Worm (Caenorhabditis elegans) whole organism, young adult: ENCODE data around the gene elc-2.

Experiments
- B0035.1 ChIP-seq: sonication (generic microtip); optimal IDR thresholded peaks from 2 replicates; lab custom pipeline; 2016; ENCODE audit warnings: missing genetic modification characterization, mild to moderate bottlenecking, missing compliant biosample characterization, missing genotype, missing genetic modification reagents
- B0261.1 ChIP-seq: sonication (generic microtip); optimal IDR thresholded peaks from 2 replicates; lab custom pipeline; 2016; ENCODE audit warnings: mild to moderate bottlenecking, missing genetic modification characterization, moderate library complexity, missing compliant biosample characterization
- B0336.3 ChIP-seq: fragments of 200-800 bp; sonication (Bioruptor generic); IDR thresholded peaks from 2 replicates; pipeline ENCODE4 v1.3.6; 2022; ENCODE audit warnings: missing genetic modification characterization, missing compliant biosample characterization
- F22D6.2 ChIP-seq: sonication (generic microtip); optimal IDR thresholded peaks from 2 replicates; lab custom pipeline; 2016; ENCODE audit warnings: mild to moderate bottlenecking, missing genetic modification characterization, missing compliant biosample characterization
- F23B12.7 ChIP-seq: sonication (generic microtip); optimal IDR thresholded peaks from 2 replicates; lab custom pipeline; 2017; ENCODE audit warnings: missing genetic modification characterization, mild to moderate bottlenecking, missing compliant biosample characterization, antibody characterized with exemption, moderate library complexity; ENCODE audit not compliant: insufficient read depth
- F55B11.4 ChIP-seq: sonication (generic microtip); optimal IDR thresholded peaks from 2 replicates; lab custom pipeline; 2016; ENCODE audit warnings: missing compliant biosample characterization, missing genetic modification characterization, borderline replicate concordance; ENCODE audit not compliant: insufficient read depth
- Y53G8AR.9 ChIP-seq: fragments of 200-800 bp; sonication (Bioruptor generic); conservative IDR thresholded peaks from 2 replicates; pipeline ENCODE4 v1.3.6; 2022; ENCODE audit warnings: missing genetic modification reagents, missing genetic modification characterization, missing compliant biosample characterization
- Y56A3A.18 ChIP-seq: fragments of 200-800 bp; sonication (Bioruptor generic); IDR thresholded peaks from 2 replicates; pipeline ENCODE4 v1.3.6; 2022; ENCODE audit warnings: missing genetic modification reagents, missing genetic modification characterization, missing compliant biosample characterization
- Y79H2A.3 ChIP-seq: fragments of 200-800 bp; sonication (Bioruptor generic); conservative IDR thresholded peaks from 2 replicates; pipeline ENCODE4 v1.3.6; 2022; ENCODE audit warnings: missing genetic modification reagents, missing genetic modification characterization, missing compliant biosample characterization
- aptf-3 ChIP-seq: fragments of 200-800 bp; sonication (Bioruptor generic); IDR thresholded peaks from 2 replicates; pipeline ENCODE4 v1.3.6; 2022; ENCODE audit warnings: missing genetic modification characterization, missing compliant biosample characterization
- atf-7 ChIP-seq: sonication (generic microtip); optimal IDR thresholded peaks from 2 replicates; lab custom pipeline; 2017; ENCODE audit warnings: mild to moderate bottlenecking, missing genetic modification characterization, missing compliant biosample characterization
- attf-3 ChIP-seq: fragments of 200-800 bp; sonication (Bioruptor generic); conservative IDR thresholded peaks from 2 replicates; pipeline ENCODE4 v1.3.6; 2022; ENCODE audit warnings: missing genetic modification reagents, missing genetic modification characterization, missing compliant biosample characterization
- cebp-1 ChIP-seq, 2 experiments: fragments of 200-800 bp in 1 of 2; sonication (Bioruptor generic) in 1 of 2; sonication (generic microtip) in 1 of 2; IDR thresholded peaks in 1 of 2; optimal IDR thresholded peaks in 1 of 2; 2 replicates each; pipeline versions ENCODE4 v1.3.6 to Lab custom; 2017 to 2022; ENCODE audit warnings: missing compliant biosample characterization in 2 of 2, missing genetic modification characterization in 2 of 2, mild to moderate bottlenecking in 1 of 2, missing genetic modification reagents in 1 of 2, moderate library complexity in 1 of 2
- cebp-2 ChIP-seq: fragments of 200-800 bp; sonication (Bioruptor generic); IDR thresholded peaks from 2 replicates; pipeline ENCODE4 v1.3.6; 2022; ENCODE audit warnings: missing genetic modification characterization, missing compliant biosample characterization
- ceh-27 ChIP-seq: fragments of 200-800 bp; sonication (Bioruptor generic); optimal IDR thresholded peaks from 2 replicates; lab custom pipeline; 2018; ENCODE audit warnings: mild to moderate bottlenecking, missing genetic modification characterization, moderate library complexity, missing compliant biosample characterization
- ceh-79 ChIP-seq: sonication (generic microtip); optimal IDR thresholded peaks from 2 replicates; lab custom pipeline; 2017; ENCODE audit warnings: mild to moderate bottlenecking, missing genetic modification characterization, missing compliant biosample characterization
- ceh-91 ChIP-seq: fragments of 200-800 bp; sonication (Bioruptor generic); IDR thresholded peaks from 2 replicates; pipeline ENCODE4 v1.3.6; 2022; ENCODE audit warnings: missing genetic modification reagents, missing genetic modification characterization, missing compliant biosample characterization
- chd-7 ChIP-seq: sonication (generic microtip); optimal IDR thresholded peaks from 2 replicates; lab custom pipeline; 2016; ENCODE audit warnings: mild to moderate bottlenecking, missing genetic modification characterization, moderate library complexity, missing compliant biosample characterization
- dpff-1 ChIP-seq: sonication (generic microtip); optimal IDR thresholded peaks from 2 replicates; lab custom pipeline; 2017; ENCODE audit warnings: mild to moderate bottlenecking, missing genetic modification characterization, missing compliant biosample characterization
- egl-44 ChIP-seq: fragments of 200-800 bp; sonication (Bioruptor generic); IDR thresholded peaks from 2 replicates; pipeline ENCODE4 v1.3.6; 2022; ENCODE audit warnings: missing genetic modification reagents, missing genetic modification characterization, missing compliant biosample characterization
- hlh-12 ChIP-seq: sonication (generic microtip); optimal IDR thresholded peaks from 2 replicates; lab custom pipeline; 2016; ENCODE audit warnings: missing genetic modification characterization, missing compliant biosample characterization
- hmg-1.2 ChIP-seq: fragments of 200-800 bp; sonication (Bioruptor generic); IDR thresholded peaks from 2 replicates; pipeline ENCODE4 v1.3.6; 2022; ENCODE audit warnings: missing genetic modification reagents, missing genetic modification characterization, missing compliant biosample characterization
- lin-40 ChIP-seq: sonication (generic microtip); optimal IDR thresholded peaks from 2 replicates; lab custom pipeline; 2016; ENCODE audit warnings: missing genetic modification characterization, mild to moderate bottlenecking, missing compliant biosample characterization, missing genotype, missing genetic modification reagents
- lir-1 ChIP-seq: fragments of 200-800 bp; sonication (Bioruptor generic); conservative IDR thresholded peaks from 2 replicates; pipeline ENCODE4 v1.3.6; 2022; ENCODE audit warnings: missing genetic modification reagents, missing genetic modification characterization, missing compliant biosample characterization
- madf-8 ChIP-seq: fragments of 200-800 bp; sonication (Bioruptor generic); conservative IDR thresholded peaks from 2 replicates; pipeline ENCODE4 v1.3.6; 2022; ENCODE audit warnings: missing genetic modification reagents, missing genetic modification characterization, missing compliant biosample characterization
- mcd-1 ChIP-seq: fragments of 200-800 bp; sonication (Bioruptor generic); IDR thresholded peaks from 2 replicates; pipeline ENCODE4 v1.3.6; 2022; ENCODE audit warnings: missing genetic modification reagents, missing genetic modification characterization, missing compliant biosample characterization
- rcor-1 ChIP-seq: fragments of 200-800 bp; sonication (Bioruptor generic); IDR thresholded peaks from 2 replicates; pipeline ENCODE4 v1.3.6; 2022; ENCODE audit warnings: missing genetic modification reagents, missing genetic modification characterization, missing compliant biosample characterization
- rpc-1 ChIP-seq, 2 experiments: fragments of 150-350 bp in 1 of 2; sonication (generic microtip) in 1 of 2; optimal IDR thresholded peaks; 2 replicates each; lab custom pipeline; 2014 to 2018; ENCODE audit warnings: missing biosample characterization in 1 of 2, missing genetic modification characterization in 1 of 2, missing genetic modification reagents in 1 of 2, missing genotype in 1 of 2
- sea-2 ChIP-seq: fragments of 200-800 bp; sonication (Bioruptor generic); IDR thresholded peaks from 2 replicates; pipeline ENCODE4 v1.3.6; 2022; ENCODE audit warnings: missing genetic modification characterization, missing compliant biosample characterization
- tbp1 ChIP-seq: fragments of 200-800 bp; sonication (Bioruptor generic); optimal IDR thresholded peaks from 2 replicates; lab custom pipeline; 2018; ENCODE audit warnings: mild to moderate bottlenecking, missing genetic modification characterization, missing compliant biosample characterization
- unc-62 ChIP-seq: fragments of 150-350 bp; optimal IDR thresholded peaks from 2 replicates; lab custom pipeline; 2014; ENCODE audit warnings: missing biosample characterization, missing genetic modification reagents, missing genetic modification characterization
- zfh-2 ChIP-seq: fragments of 200-800 bp; sonication (Bioruptor generic); conservative IDR thresholded peaks from 2 replicates; pipeline ENCODE4 v1.3.6; 2022; ENCODE audit warnings: missing genetic modification reagents, missing genetic modification characterization, missing compliant biosample characterization
- ztf-3 ChIP-seq: fragments of 200-800 bp; sonication (Bioruptor generic); optimal IDR thresholded peaks from 2 replicates; lab custom pipeline; 2018; ENCODE audit warnings: mild to moderate bottlenecking, missing genetic modification characterization, missing compliant biosample characterization

The elc-2 gene

ce11 chrX:1816106-1816505, 38.2 kb upstream of the elc-2 start, which contains the start of gene C14E2.7:
C14E2.7 (plus strand) TSS chrX:1816406.
- TF ChIP-seq ceh-91 (no peak), cebp-2 (no peak), F55B11.4 (no peak), ceh-79 (tag; lab: Kevin White, UChicago) (no peak)

- no peak for TF ChIP-seq dpff-1 (tag; lab: Kevin White, UChicago)
- TF ChIP-seq Y56A3A.18 (GFP tag; lab: Robert Waterston, UW) = no peak
Observed at ce11 chrX:1811436-1811835, 33.5 kb upstream of the elc-2 start, which contains the start of gene C14E2.3. C14E2.3 (minus strand) TSS chrX:1811536.

ce11 chrX:1800980-1801506, 23.2 kb upstream of the elc-2 start, which contains the start of gene C14E2.11:
C14E2.11 (plus strand) TSS chrX:1801456.
- TF ChIP-seq Y56A3A.18 (GFP tag; lab: Robert Waterston, UW) = no peak
- TF ChIP-seq attf-3 = no peak
- TF ChIP-seq B0336.3 = no peak
- TF ChIP-seq mcd-1 (GFP tag; lab: Robert Waterston, UW) = no peak
- TF ChIP-seq B0035.1 (tag; lab: Kevin White, UChicago) = no peak
- no peak for TF ChIP-seq sea-2 (GFP tag; lab: Robert Waterston, UW)
- TF ChIP-seq cebp-1 (GFP tag; IDR thresholded peaks at IDR 0.05; lab: Robert Waterston, UW) = no peak
- TF ChIP-seq cebp-1 (tag; optimal IDR thresholded peaks at IDR 0.05; lab: Kevin White, UChicago) = no peak
- no peak for TF ChIP-seq hlh-12 (tag; lab: Kevin White, UChicago)
- TF ChIP-seq aptf-3 = no peak
- TF ChIP-seq Y53G8AR.9 = no peak
- no peak for TF ChIP-seq Y79H2A.3 (GFP tag; lab: Robert Waterston, UW)
- no peak for TF ChIP-seq madf-8
- no peak for TF ChIP-seq ztf-3
- no peak for TF ChIP-seq F23B12.7
- no peak for TF ChIP-seq ceh-27 (GFP tag; lab: Kevin White, UChicago)
- TF ChIP-seq unc-62 (GFP tag; lab: Kevin White, UChicago) = no peak
- no peak for TF ChIP-seq zfh-2 (GFP tag; lab: Robert Waterston, UW)
- TF ChIP-seq lin-40 (tag; lab: Kevin White, UChicago) = no peak

ce11 chrX:1798543-1798942, 20.7 kb upstream of the elc-2 start:
- TF ChIP-seq egl-44 (GFP tag; lab: Robert Waterston, UW) = no peak
- TF ChIP-seq rcor-1 (GFP tag; lab: Robert Waterston, UW) = no peak
- no peak for TF ChIP-seq F22D6.2 (tag; lab: Kevin White, UChicago)
- no peak for TF ChIP-seq hmg-1.2 (GFP tag; lab: Robert Waterston, UW)

- TF ChIP-seq lir-1 = no peak
- TF ChIP-seq atf-7 (tag; lab: Kevin White, UChicago) = no peak
- no peak for TF ChIP-seq chd-7 (tag; lab: Kevin White, UChicago)
- TF ChIP-seq hmg-1.2 (GFP tag; lab: Robert Waterston, UW) = peak; percentile 89
Observed at ce11 chrX:1796067-1796466, 18.2 kb upstream of the elc-2 start.

ce11 chrX:1791095-1791494, 13.2 kb upstream of the elc-2 start:
- TF ChIP-seq rpc-1 (optimal IDR thresholded peaks at IDR 0.05; lab: Kevin White, UChicago) = peak; percentile 43
- TF ChIP-seq rpc-1 (tag; optimal IDR thresholded peaks at IDR 0.05; lab: Kevin White, UChicago) = peak; percentile 72
- peak; percentile 68 for TF ChIP-seq tbp1
- TF ChIP-seq B0261.1 (tag; lab: Kevin White, UChicago) = peak; percentile 25
- no peak for TF ChIP-seq lir-1
